Worm (Caenorhabditis elegans) whole organism, L2 larva: ENCODE results near the gene clec-117.
A peak's percentile ranks its signal among the peaks of the same experiment; 100 is the strongest.

Experiments used
- C34F6.9 ChIP-seq: fragments of 150-350 bp; optimal IDR thresholded peaks from 2 replicates; lab custom pipeline; 2014; ENCODE audit warnings: missing biosample characterization, missing genetic modification characterization
- Y55F3AM.14 ChIP-seq: fragments of 200-800 bp; sonication (Bioruptor generic); optimal IDR thresholded peaks from 2 replicates; lab custom pipeline; 2018; ENCODE audit warnings: mild to moderate bottlenecking, missing genetic modification characterization, missing compliant biosample characterization
- ZK546.5 ChIP-seq: sonication (generic microtip); optimal IDR thresholded peaks from 2 replicates; lab custom pipeline; 2017; ENCODE audit warnings: missing biosample characterization, missing genetic modification characterization
- alr-1 ChIP-seq: fragments of 150-350 bp; optimal IDR thresholded peaks from 2 replicates; lab custom pipeline; 2014; ENCODE audit warnings: missing biosample characterization, missing genetic modification characterization
- aly-2 ChIP-seq: fragments of 150-350 bp; optimal IDR thresholded peaks from 2 replicates; lab custom pipeline; 2014; ENCODE audit warnings: missing biosample characterization, missing genetic modification characterization
- ama-1 ChIP-seq: fragments of 150-350 bp; optimal IDR thresholded peaks from 2 replicates; lab custom pipeline; 2018; ENCODE audit warnings: inconsistent platforms
- blmp-1 ChIP-seq: sonication (generic microtip); optimal IDR thresholded peaks from 2 replicates; lab custom pipeline; 2017; ENCODE audit warnings: missing genetic modification characterization, mild to moderate bottlenecking, missing compliant biosample characterization, antibody characterized with exemption, moderate library complexity; ENCODE audit not compliant: insufficient read depth
- ceh-16 ChIP-seq: fragments of 150-350 bp; optimal IDR thresholded peaks from 2 replicates; lab custom pipeline; 2014; ENCODE audit warnings: missing biosample characterization, missing genetic modification characterization
- dmd-4 ChIP-seq: sonication (generic microtip); optimal IDR thresholded peaks from 2 replicates; lab custom pipeline; 2017; ENCODE audit warnings: missing biosample characterization, missing genetic modification characterization
- egl-27 ChIP-seq: sonication (generic microtip); optimal IDR thresholded peaks from 3 replicates; lab custom pipeline; 2017; ENCODE audit warnings: missing biosample characterization, missing genetic modification reagents, missing genetic modification characterization
- elt-3 ChIP-seq: sonication (generic microtip); optimal IDR thresholded peaks from 2 replicates; lab custom pipeline; 2017; ENCODE audit warnings: missing biosample characterization, missing genetic modification characterization
- fos-1 ChIP-seq: fragments of 150-350 bp; optimal IDR thresholded peaks from 2 replicates; lab custom pipeline; 2014; ENCODE audit warnings: missing biosample characterization, missing genetic modification characterization
- lin-11 ChIP-seq: fragments of 150-350 bp; sonication (generic microtip); optimal IDR thresholded peaks from 2 replicates; lab custom pipeline; 2014; ENCODE audit warnings: missing biosample characterization, missing genetic modification characterization, inconsistent platforms, mixed read lengths
- lin-13 ChIP-seq: fragments of 150-350 bp; optimal IDR thresholded peaks from 2 replicates; lab custom pipeline; 2014; ENCODE audit warnings: missing biosample characterization, missing genetic modification reagents, missing genetic modification characterization
- lin-39 ChIP-seq: fragments of 150-350 bp; optimal IDR thresholded peaks from 2 replicates; lab custom pipeline; 2014; ENCODE audit warnings: missing biosample characterization, missing genetic modification reagents, missing genetic modification characterization
- lsy-2 ChIP-seq, 2 experiments: fragments of 150-350 bp in 1 of 2; sonication (generic microtip) in 1 of 2; optimal IDR thresholded peaks; 2 replicates each; lab custom pipeline; 2014 to 2017; ENCODE audit warnings: missing biosample characterization in 2 of 2, missing genetic modification characterization in 2 of 2
- mab-5 ChIP-seq: fragments of 150-350 bp; optimal IDR thresholded peaks from 2 replicates; lab custom pipeline; 2014; ENCODE audit warnings: missing biosample characterization, missing genetic modification characterization
- mbf-1 ChIP-seq: sonication (generic microtip); optimal IDR thresholded peaks from 2 replicates; lab custom pipeline; 2017; ENCODE audit warnings: missing biosample characterization, missing genetic modification characterization
- nhr-10 ChIP-seq: sonication (generic microtip); optimal IDR thresholded peaks from 2 replicates; lab custom pipeline; 2017; ENCODE audit warnings: missing biosample characterization, missing genetic modification characterization
- nhr-11 ChIP-seq: fragments of 150-350 bp; optimal IDR thresholded peaks from 2 replicates; lab custom pipeline; 2014; ENCODE audit warnings: missing biosample characterization, missing genetic modification characterization
- nhr-12 ChIP-seq: fragments of 150-350 bp; optimal IDR thresholded peaks from 2 replicates; lab custom pipeline; 2014; ENCODE audit warnings: missing biosample characterization, missing genetic modification characterization
- nhr-21 ChIP-seq: fragments of 150-350 bp; optimal IDR thresholded peaks from 2 replicates; lab custom pipeline; 2014; ENCODE audit warnings: missing biosample characterization, missing genetic modification characterization
- nhr-23 ChIP-seq: fragments of 150-350 bp; optimal IDR thresholded peaks from 2 replicates; lab custom pipeline; 2014; ENCODE audit warnings: missing biosample characterization, missing genetic modification reagents, missing genetic modification characterization
- nhr-237 ChIP-seq: fragments of 150-350 bp; optimal IDR thresholded peaks from 2 replicates; lab custom pipeline; 2014; ENCODE audit warnings: missing biosample characterization, missing genetic modification characterization
- nhr-25 ChIP-seq: fragments of 150-350 bp; sonication (generic microtip); optimal IDR thresholded peaks from 3 replicates; lab custom pipeline; 2014; ENCODE audit warnings: missing biosample characterization, missing genetic modification characterization
- peb-1 ChIP-seq: fragments of 150-350 bp; optimal IDR thresholded peaks from 2 replicates; lab custom pipeline; 2014; ENCODE audit warnings: missing biosample characterization, missing genetic modification characterization
- sem-4 ChIP-seq: fragments of 150-350 bp; optimal IDR thresholded peaks from 2 replicates; lab custom pipeline; 2014; ENCODE audit warnings: missing biosample characterization, missing genetic modification reagents, missing genetic modification characterization
- skn-1 ChIP-seq: sonication (generic microtip); optimal IDR thresholded peaks from 2 replicates; lab custom pipeline; 2017; ENCODE audit warnings: missing biosample characterization, missing genetic modification characterization
- sma-3 ChIP-seq: sonication (generic microtip); optimal IDR thresholded peaks from 2 replicates; lab custom pipeline; 2016; ENCODE audit warnings: missing genetic modification reagents, missing genetic modification characterization, missing compliant biosample characterization
- sma-9 ChIP-seq, 2 experiments: fragments of 150-350 bp in 1 of 2; sonication (generic microtip) in 1 of 2; optimal IDR thresholded peaks; 2 replicates each; lab custom pipeline; 2014 to 2016; ENCODE audit warnings: missing genetic modification characterization in 2 of 2, mild to moderate bottlenecking in 1 of 2, missing biosample characterization in 1 of 2, missing compliant biosample characterization in 1 of 2, missing genetic modification reagents in 1 of 2, moderate library complexity in 1 of 2
- unc-55 ChIP-seq: fragments of 150-350 bp; sonication (generic microtip); optimal IDR thresholded peaks from 3 replicates; lab custom pipeline; 2014; ENCODE audit warnings: missing biosample characterization, missing genetic modification reagents, missing genetic modification characterization
- unc-62 ChIP-seq: fragments of 150-350 bp; optimal IDR thresholded peaks from 2 replicates; lab custom pipeline; 2014; ENCODE audit warnings: missing biosample characterization, missing genetic modification reagents, missing genetic modification characterization
- ztf-11 ChIP-seq: sonication (generic microtip); optimal IDR thresholded peaks from 2 replicates; lab custom pipeline; 2017; ENCODE audit warnings: missing biosample characterization, missing genetic modification characterization
- ztf-4 ChIP-seq: fragments of 150-350 bp; optimal IDR thresholded peaks from 2 replicates; lab custom pipeline; 2014; ENCODE audit warnings: missing biosample characterization, missing genetic modification characterization

The clec-117 gene

ce11 chrII:305645-306044 lies 8.8 kb upstream of the clec-117 start, which contains the start of gene col-69:
TSS of gene col-69 (minus strand) at chrII:305745.
- TF ChIP-seq nhr-12 (tag; lab: Kevin White, UChicago) (no peak), lsy-2 (tag; optimal IDR thresholded peaks at IDR 0.05; lab: Kevin White, UChicago) (no peak), peb-1 (no peak), mab-5 (tag; lab: Kevin White, UChicago) (no peak), fos-1 (tag; lab: Kevin White, UChicago) (peak; percentile 62), unc-55 (no peak), sem-4 (tag; lab: Kevin White, UChicago) (no peak), aly-2 (tag; lab: Kevin White, UChicago) (no peak)

DNA sequence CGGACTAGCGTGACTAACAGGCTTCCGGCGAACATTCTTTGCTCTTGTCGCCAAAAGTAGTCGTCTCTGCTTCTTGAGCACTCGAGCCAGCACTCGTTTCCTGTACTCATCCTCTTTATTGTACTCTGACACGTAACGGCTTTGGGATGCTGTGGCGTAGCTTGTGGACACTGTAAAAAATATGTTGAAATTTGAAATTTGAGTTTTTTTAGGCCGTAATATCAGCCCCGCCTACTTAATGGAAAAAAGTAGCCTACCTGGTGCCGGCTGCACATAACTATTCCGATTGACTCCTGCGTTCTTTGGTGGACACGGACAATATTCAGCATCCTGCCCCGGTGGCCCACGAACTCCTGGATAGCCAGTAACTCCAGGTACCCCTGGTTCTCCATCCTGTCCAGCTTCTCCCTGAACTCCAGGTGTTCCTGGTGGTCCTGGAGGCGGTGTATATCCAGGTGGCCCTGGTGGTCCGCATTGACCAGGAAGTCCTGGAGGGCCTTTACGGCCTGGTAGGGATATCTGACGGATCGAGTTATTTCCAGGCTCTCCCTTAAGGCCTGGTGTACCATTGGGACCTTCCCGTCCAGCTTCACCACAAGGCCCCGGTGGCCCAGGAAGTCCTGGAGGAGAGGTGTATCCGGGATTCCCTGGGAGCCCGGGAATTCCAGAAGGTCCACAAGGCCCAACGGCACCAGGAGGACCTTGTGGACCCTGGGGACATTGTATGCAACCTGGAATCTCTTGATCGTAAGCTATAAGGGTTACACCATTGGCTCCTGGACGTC lies 7.3 kb upstream of the clec-117 start:
- TF ChIP-seq dmd-4, result no peak
- TF ChIP-seq alr-1 (tag; lab: Kevin White, UChicago), result no peak
- TF ChIP-seq ZK546.5 (tag; lab: Kevin White, UChicago), result no peak
- no peak for TF ChIP-seq nhr-11 (tag; lab: Kevin White, UChicago)
- no peak for TF ChIP-seq ceh-16 (tag; lab: Kevin White, UChicago)
- no peak for TF ChIP-seq unc-62 (GFP tag; lab: Kevin White, UChicago)
- no peak for TF ChIP-seq nhr-10
- no peak for TF ChIP-seq nhr-23 (tag; lab: Kevin White, UChicago)
- TF ChIP-seq lin-11 (tag; lab: Kevin White, UChicago), result no peak
- TF ChIP-seq nhr-237 (tag; lab: Kevin White, UChicago), result no peak
- no peak for TF ChIP-seq lsy-2 (tag; optimal IDR thresholded peaks at IDR 0.05; lab: Kevin White, UChicago)
- TF ChIP-seq mbf-1, result no peak
- no peak for TF ChIP-seq C34F6.9 (tag; lab: Kevin White, UChicago)
- no peak for TF ChIP-seq sem-4 (tag; lab: Kevin White, UChicago)
- no peak for TF ChIP-seq skn-1 (tag; lab: Kevin White, UChicago)
- TF ChIP-seq ztf-4, result no peak

DNA sequence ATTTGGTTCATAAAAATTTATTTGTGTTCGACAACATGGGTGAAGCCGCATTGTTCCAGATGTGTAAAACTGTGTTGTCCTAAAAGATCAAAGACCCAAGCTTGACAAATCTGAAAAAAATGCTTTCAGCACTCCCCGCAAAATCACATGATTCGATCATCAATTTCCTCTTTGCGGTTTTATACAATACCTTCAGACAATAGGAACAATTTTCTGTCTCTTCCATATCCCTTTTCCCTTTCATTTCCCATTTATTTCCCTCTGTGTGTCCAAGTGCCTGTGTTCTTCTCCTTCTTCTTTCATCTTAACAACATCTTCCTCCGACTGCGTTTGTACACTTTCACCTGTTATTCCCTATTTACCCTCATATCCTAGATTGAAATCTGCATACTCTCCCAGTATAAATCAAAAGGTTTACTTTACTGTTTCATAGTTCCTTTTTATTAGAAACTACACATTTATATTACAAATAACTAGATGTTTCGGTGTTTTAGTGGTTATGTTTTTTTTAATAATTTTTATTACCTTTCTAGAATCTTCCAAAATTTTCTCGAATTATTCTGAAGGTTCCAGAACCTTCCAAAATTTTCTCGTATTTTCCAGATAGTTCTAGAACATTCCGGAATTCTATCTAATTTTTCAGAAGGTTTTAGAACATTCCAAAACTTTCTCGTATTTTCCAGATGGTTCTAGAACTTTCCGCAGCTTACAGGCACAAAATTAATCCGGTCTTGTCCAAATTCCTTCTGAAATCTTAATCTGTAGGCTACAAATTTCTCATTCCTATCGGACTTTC lies 4.4 kb upstream of the clec-117 start, which contains the start of gene K01A2.5:
TSS of gene K01A2.5 (plus strand) at position 297 of the 796 bp plus-strand sequence.
- TF ChIP-seq Y55F3AM.14 (GFP tag; lab: Kevin White, UChicago), result no peak
- no peak for TF ChIP-seq ama-1 (lab: Kevin White, UChicago)
- no peak for TF ChIP-seq peb-1
- no peak for TF ChIP-seq nhr-10
- TF ChIP-seq C34F6.9 (tag; lab: Kevin White, UChicago), result no peak
- TF ChIP-seq sma-3 (GFP tag; lab: Kevin White, UChicago), result no peak
- TF ChIP-seq nhr-25 (tag; lab: Kevin White, UChicago), result peak; percentile 71
- no peak for TF ChIP-seq lin-39 (tag; lab: Kevin White, UChicago)
- TF ChIP-seq fos-1 (tag; lab: Kevin White, UChicago), result peak; percentile 21
- no peak for TF ChIP-seq ZK546.5 (tag; lab: Kevin White, UChicago)
- TF ChIP-seq sma-9 (GFP tag; optimal IDR thresholded peaks at IDR 0.05; lab: Kevin White, UChicago), result peak; percentile 40
- no peak for TF ChIP-seq sma-9 (tag; optimal IDR thresholded peaks at IDR 0.05; lab: Kevin White, UChicago)
- TF ChIP-seq sem-4 (tag; lab: Kevin White, UChicago), result peak; percentile 66
- TF ChIP-seq ceh-16 (tag; lab: Kevin White, UChicago), result peak; percentile 71
- TF ChIP-seq nhr-21 (tag; lab: Kevin White, UChicago), result peak; percentile 39
- no peak for TF ChIP-seq lin-13
- peak; percentile 99 for TF ChIP-seq blmp-1 (tag; lab: Kevin White, UChicago)

DNA sequence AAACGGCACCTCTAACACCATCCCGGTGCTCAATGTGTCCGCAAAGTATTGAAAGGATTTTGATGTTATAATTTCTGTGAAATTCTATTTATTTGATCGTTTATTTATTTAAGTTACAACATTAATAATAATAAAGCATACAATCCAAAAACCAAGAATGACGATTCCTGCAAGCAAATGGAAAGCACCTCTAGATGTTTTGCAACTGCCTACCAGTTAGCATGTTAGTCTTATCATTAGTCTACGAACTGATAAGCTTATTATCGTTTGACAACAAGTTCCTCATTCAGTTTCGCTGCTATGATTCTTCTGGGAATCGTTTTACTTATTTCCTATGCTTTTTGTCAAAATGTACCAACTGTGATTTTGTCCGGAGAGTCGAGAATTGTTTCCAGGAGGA lies 2.9 kb upstream of the clec-117 start, which contains the start of gene K01A2.6:
TSS of gene K01A2.6 (plus strand) at position 301 of the 400 bp plus-strand sequence.
- no peak for TF ChIP-seq ztf-11
- no peak for TF ChIP-seq dmd-4
- no peak for TF ChIP-seq nhr-25 (tag; lab: Kevin White, UChicago)
- no peak for TF ChIP-seq egl-27
- no peak for TF ChIP-seq sma-3 (GFP tag; lab: Kevin White, UChicago)
- no peak for TF ChIP-seq aly-2 (tag; lab: Kevin White, UChicago)
- TF ChIP-seq nhr-11 (tag; lab: Kevin White, UChicago), result no peak
- TF ChIP-seq unc-55, result no peak
- no peak for TF ChIP-seq elt-3 (tag; lab: Kevin White, UChicago)
- no peak for TF ChIP-seq C34F6.9 (tag; lab: Kevin White, UChicago)
- no peak for TF ChIP-seq lin-39 (tag; lab: Kevin White, UChicago)
- TF ChIP-seq nhr-23 (tag; lab: Kevin White, UChicago), result no peak
